Worm (Caenorhabditis elegans) whole organism, L1 larva: Measurements from ENCODE around the gene R05G6.4.
A peak's percentile ranks its signal among the peaks of the same experiment; 100 is the strongest.

Experiments
- C16A3.4 ChIP-seq: fragments of 150-350 bp; optimal IDR thresholded peaks from 2 replicates; lab custom pipeline; 2014; ENCODE audit warnings: missing biosample characterization, missing genetic modification characterization
- C34B4.2 ChIP-seq: sonication (generic microtip); optimal IDR thresholded peaks from 2 replicates; lab custom pipeline; 2017; ENCODE audit warnings: mild to moderate bottlenecking, missing genetic modification characterization, missing compliant biosample characterization
- alr-1 ChIP-seq: fragments of 200-800 bp; sonication (Bioruptor generic); optimal IDR thresholded peaks from 2 replicates; lab custom pipeline; 2018; ENCODE audit warnings: borderline replicate concordance, mild to moderate bottlenecking, missing genetic modification characterization, missing compliant biosample characterization
- ama-1 ChIP-seq: fragments of 150-350 bp; optimal IDR thresholded peaks from 2 replicates; lab custom pipeline; 2014
- blmp-1 ChIP-seq: fragments of 150-350 bp; optimal IDR thresholded peaks from 2 replicates; lab custom pipeline; 2014; ENCODE audit warnings: missing biosample characterization, missing genetic modification characterization
- ceh-63 ChIP-seq: fragments of 200-800 bp; sonication (Bioruptor generic); optimal IDR thresholded peaks from 2 replicates; lab custom pipeline; 2018; ENCODE audit warnings: mild to moderate bottlenecking, missing genetic modification characterization, missing compliant biosample characterization
- ceh-8 ChIP-seq: fragments of 200-800 bp; sonication (Bioruptor generic); optimal IDR thresholded peaks from 2 replicates; lab custom pipeline; 2018; ENCODE audit warnings: mild to moderate bottlenecking, missing genetic modification characterization, moderate library complexity, missing compliant biosample characterization
- ceh-82 ChIP-seq, 3 experiments: fragments of 150-350 bp in 1 of 3; sonication (generic microtip) in 2 of 3; optimal IDR thresholded peaks; 2 replicates each; lab custom pipeline; 2014 to 2017; ENCODE audit warnings: missing biosample characterization in 3 of 3, missing genetic modification characterization in 3 of 3
- ceh-88 ChIP-seq: fragments of 200-800 bp; sonication (Bioruptor generic); IDR thresholded peaks from 2 replicates; pipeline ENCODE4 v1.3.6; 2022; ENCODE audit warnings: missing genetic modification characterization, missing compliant biosample characterization
- ceh-90 ChIP-seq: sonication (generic microtip); optimal IDR thresholded peaks from 2 replicates; lab custom pipeline; 2016; ENCODE audit warnings: missing genetic modification characterization, missing compliant biosample characterization
- ces-1 ChIP-seq: fragments of 150-350 bp; optimal IDR thresholded peaks from 2 replicates; lab custom pipeline; 2014; ENCODE audit warnings: missing biosample characterization, missing genetic modification reagents, missing genetic modification characterization
- dpl-1 ChIP-seq, 3 experiments: fragments of 150-350 bp in 2 of 3; sonication (generic microtip) in 1 of 3; optimal IDR thresholded peaks; 2 replicates each; lab custom pipeline; 2014 to 2017; ENCODE audit warnings: missing biosample characterization in 3 of 3, missing genetic modification characterization in 3 of 3, missing genetic modification reagents in 3 of 3
- efl-3 ChIP-seq: fragments of 200-800 bp; sonication (Bioruptor generic); optimal IDR thresholded peaks from 2 replicates; lab custom pipeline; 2018; ENCODE audit warnings: mild to moderate bottlenecking, missing genetic modification characterization, missing compliant biosample characterization
- fkh-10 ChIP-seq: sonication (generic microtip); optimal IDR thresholded peaks from 2 replicates; lab custom pipeline; 2017; ENCODE audit warnings: missing biosample characterization, missing genetic modification reagents, missing genetic modification characterization
- grh-1 ChIP-seq: fragments of 200-800 bp; sonication (Bioruptor generic); IDR thresholded peaks from 2 replicates; pipeline ENCODE4 v1.3.6; 2022; ENCODE audit warnings: missing genetic modification reagents, missing genetic modification characterization, missing compliant biosample characterization
- hlh-17 ChIP-seq: fragments of 200-800 bp; sonication (Bioruptor generic); optimal IDR thresholded peaks from 2 replicates; lab custom pipeline; 2018; ENCODE audit warnings: missing genetic modification characterization, mild to moderate bottlenecking, missing compliant biosample characterization, moderate library complexity, borderline replicate concordance
- hlh-4 ChIP-seq: sonication (generic microtip); optimal IDR thresholded peaks from 2 replicates; lab custom pipeline; 2016; ENCODE audit warnings: mild to moderate bottlenecking, missing genetic modification characterization, missing compliant biosample characterization
- hpl-2 ChIP-seq: fragments of 150-350 bp; optimal IDR thresholded peaks from 2 replicates; lab custom pipeline; 2014; ENCODE audit warnings: missing biosample characterization, missing genetic modification reagents, missing genetic modification characterization
- irx-1 ChIP-seq: sonication (generic microtip); optimal IDR thresholded peaks from 2 replicates; lab custom pipeline; 2016; ENCODE audit warnings: missing genetic modification characterization, missing compliant biosample characterization
- isw-1 ChIP-seq: fragments of 200-800 bp; sonication (Bioruptor generic); IDR thresholded peaks from 2 replicates; pipeline ENCODE4 v1.3.6; 2022; ENCODE audit warnings: missing genetic modification characterization, missing compliant biosample characterization
- jun-1 ChIP-seq: fragments of 150-350 bp; optimal IDR thresholded peaks from 2 replicates; lab custom pipeline; 2014; ENCODE audit warnings: missing biosample characterization, missing genetic modification reagents, missing genetic modification characterization
- lin-15B ChIP-seq: fragments of 150-350 bp; sonication (generic microtip); optimal IDR thresholded peaks from 3 replicates; lab custom pipeline; 2014; ENCODE audit warnings: missing biosample characterization, missing genetic modification characterization
- lir-3 ChIP-seq: sonication (generic microtip); optimal IDR thresholded peaks from 2 replicates; lab custom pipeline; 2016; ENCODE audit warnings: mild to moderate bottlenecking, missing genetic modification characterization, moderate library complexity, missing compliant biosample characterization; ENCODE audit not compliant: poor library complexity
- lsy-2 ChIP-seq, 2 experiments: fragments of 150-350 bp; optimal IDR thresholded peaks; 2 replicates each; lab custom pipeline; 2014; ENCODE audit warnings: missing biosample characterization in 2 of 2, missing genetic modification characterization in 2 of 2
- mep-1 ChIP-seq: fragments of 150-350 bp; optimal IDR thresholded peaks from 2 replicates; lab custom pipeline; 2014; ENCODE audit warnings: missing biosample characterization, missing genetic modification characterization
- nhr-11 ChIP-seq: fragments of 150-350 bp; optimal IDR thresholded peaks from 2 replicates; lab custom pipeline; 2014; ENCODE audit warnings: missing biosample characterization, missing genetic modification characterization
- nhr-12 ChIP-seq: sonication (generic microtip); optimal IDR thresholded peaks from 2 replicates; lab custom pipeline; 2017; ENCODE audit warnings: missing biosample characterization, missing genetic modification characterization
- nhr-237 ChIP-seq: fragments of 150-350 bp; optimal IDR thresholded peaks from 2 replicates; lab custom pipeline; 2014; ENCODE audit warnings: missing biosample characterization, missing genetic modification characterization
- nhr-47 ChIP-seq: sonication (generic microtip); optimal IDR thresholded peaks from 2 replicates; lab custom pipeline; 2016; ENCODE audit warnings: mild to moderate bottlenecking, missing genetic modification characterization, moderate library complexity, missing compliant biosample characterization
- nhr-71 ChIP-seq: sonication (generic microtip); optimal IDR thresholded peaks from 2 replicates; lab custom pipeline; 2016; ENCODE audit warnings: mild to moderate bottlenecking, missing genetic modification characterization, moderate library complexity, missing compliant biosample characterization
- nhr-76 ChIP-seq: sonication (generic microtip); optimal IDR thresholded peaks from 2 replicates; lab custom pipeline; 2017; ENCODE audit warnings: missing biosample characterization, missing genetic modification characterization
- nhr-90 ChIP-seq: sonication (generic microtip); optimal IDR thresholded peaks from 2 replicates; lab custom pipeline; 2016; ENCODE audit warnings: mild to moderate bottlenecking, missing genetic modification characterization, missing compliant biosample characterization; ENCODE audit not compliant: poor library complexity
- pax-3 ChIP-seq: fragments of 200-800 bp; sonication (Bioruptor generic); optimal IDR thresholded peaks from 2 replicates; lab custom pipeline; 2018; ENCODE audit warnings: mild to moderate bottlenecking, missing genetic modification characterization, moderate library complexity, missing compliant biosample characterization
- pqm-1 ChIP-seq: sonication (generic microtip); optimal IDR thresholded peaks from 3 replicates; lab custom pipeline; 2017; ENCODE audit warnings: missing biosample characterization, missing genetic modification characterization
- skn-1 ChIP-seq: fragments of 150-350 bp; optimal IDR thresholded peaks from 2 replicates; lab custom pipeline; 2014; ENCODE audit warnings: missing biosample characterization, missing genetic modification characterization
- snpc-4 ChIP-seq: fragments of 150-350 bp; optimal IDR thresholded peaks from 2 replicates; lab custom pipeline; 2014; ENCODE audit warnings: missing biosample characterization, missing genetic modification characterization
- sox-4 ChIP-seq: sonication (generic microtip); optimal IDR thresholded peaks from 2 replicates; lab custom pipeline; 2016; ENCODE audit warnings: missing genetic modification characterization, missing compliant biosample characterization
- sup-37 ChIP-seq: fragments of 200-800 bp; sonication (Bioruptor generic); optimal IDR thresholded peaks from 2 replicates; lab custom pipeline; 2018; ENCODE audit warnings: mild to moderate bottlenecking, missing genetic modification characterization, missing compliant biosample characterization
- tbx-2 ChIP-seq: sonication (generic microtip); optimal IDR thresholded peaks from 2 replicates; lab custom pipeline; 2016; ENCODE audit warnings: missing genetic modification characterization, missing compliant biosample characterization
- tlp-1 ChIP-seq: fragments of 150-350 bp; optimal IDR thresholded peaks from 2 replicates; lab custom pipeline; 2014; ENCODE audit warnings: missing biosample characterization, missing genetic modification characterization
- unc-62 ChIP-seq: fragments of 150-350 bp; optimal IDR thresholded peaks from 2 replicates; lab custom pipeline; 2014; ENCODE audit warnings: missing biosample characterization, missing genetic modification reagents, missing genetic modification characterization
- unc-86 ChIP-seq: sonication (generic microtip); optimal IDR thresholded peaks from 2 replicates; lab custom pipeline; 2016; ENCODE audit warnings: missing genetic modification characterization, missing compliant biosample characterization
- unc-98 ChIP-seq: fragments of 200-800 bp; sonication (Bioruptor generic); IDR thresholded peaks from 2 replicates; pipeline ENCODE4 v1.3.6; 2022; ENCODE audit warnings: missing genetic modification characterization, missing compliant biosample characterization
- ztf-11 ChIP-seq, 2 experiments: sonication (generic microtip); optimal IDR thresholded peaks; 2 replicates each; lab custom pipeline; 2016 to 2017; ENCODE audit warnings: missing genetic modification characterization in 2 of 2, missing biosample characterization in 1 of 2, missing compliant biosample characterization in 1 of 2
- ztf-4 ChIP-seq: fragments of 150-350 bp; optimal IDR thresholded peaks from 2 replicates; lab custom pipeline; 2014; ENCODE audit warnings: missing biosample characterization, missing genetic modification characterization

R05G6.4 gene

DNA sequence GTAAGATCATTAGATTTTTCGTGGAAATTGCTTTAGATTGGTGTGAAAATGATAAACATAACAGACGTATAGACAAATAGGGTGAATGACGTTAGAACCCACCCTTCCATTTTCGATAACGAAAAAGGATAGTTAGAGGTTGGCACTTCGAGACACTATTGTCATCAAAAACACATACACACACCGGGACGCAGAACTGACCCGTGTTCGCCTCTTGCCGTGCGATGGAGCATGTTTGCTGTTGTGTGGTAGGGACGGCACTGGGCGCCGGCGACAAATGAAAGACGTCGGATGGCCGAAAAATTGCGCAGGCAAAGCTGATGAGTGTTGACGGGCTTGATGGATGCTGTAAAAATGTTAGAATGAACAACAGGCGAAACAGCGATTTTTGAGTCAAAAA is 36.8 kb downstream of the R05G6.4 start (continued):
- TF ChIP-seq nhr-237 (tag; lab: Kevin White, UChicago) (no peak), ceh-88 (no peak), hpl-2 (GFP tag; lab: Kevin White, UChicago) (no peak), ama-1 (no peak), skn-1 (tag; lab: Kevin White, UChicago) (peak; percentile 89), nhr-12 (no peak), ceh-82 (tag; optimal IDR thresholded peaks at IDR 0.05; lab: Kevin White, UChicago) (peak in 1 of 3 experiments; percentile 36), unc-62 (GFP tag; lab: Kevin White, UChicago) (no peak), grh-1 (GFP tag; lab: Robert Waterston, UW) (no peak), C34B4.2 (tag; lab: Kevin White, UChicago) (no peak), nhr-76 (tag; lab: Kevin White, UChicago) (no peak), snpc-4 (no peak), ceh-63 (GFP tag; lab: Kevin White, UChicago) (no peak), ces-1 (GFP tag; lab: Kevin White, UChicago) (no peak), dpl-1 (GFP tag; optimal IDR thresholded peaks at IDR 0.05; lab: Kevin White, UChicago) (peak in 2 of 3 experiments; percentile 25 to 32), sup-37 (GFP tag; lab: Kevin White, UChicago) (no peak), tbx-2 (tag; lab: Kevin White, UChicago) (no peak), nhr-47 (tag; lab: Kevin White, UChicago) (no peak), alr-1 (tag; lab: Kevin White, UChicago) (no peak), mep-1 (tag; lab: Kevin White, UChicago) (no peak), ztf-4 (no peak), lir-3 (tag; lab: Kevin White, UChicago) (no peak), unc-98 (GFP tag; lab: Robert Waterston, UW) (no peak), nhr-90 (no peak), irx-1 (tag; lab: Kevin White, UChicago) (no peak), pax-3 (tag; lab: Kevin White, UChicago) (no peak), nhr-11 (tag; lab: Kevin White, UChicago) (no peak), sox-4 (no peak), pqm-1 (tag; lab: Kevin White, UChicago) (no peak), ztf-11 (tag; optimal IDR thresholded peaks at IDR 0.05; lab: Kevin White, UChicago) (no peak), lin-15B (tag; lab: Kevin White, UChicago) (peak; percentile 20), efl-3 (GFP tag; lab: Kevin White, UChicago) (no peak), tlp-1 (tag; lab: Kevin White, UChicago) (no peak), ceh-8 (GFP tag; lab: Kevin White, UChicago) (no peak), C16A3.4 (tag; lab: Kevin White, UChicago) (peak; percentile 47), blmp-1 (tag; lab: Kevin White, UChicago) (no peak), fkh-10 (GFP tag; lab: Kevin White, UChicago) (no peak), isw-1 (GFP tag; lab: Robert Waterston, UW) (no peak), hlh-17 (no peak), nhr-71 (peak; percentile 0), unc-86 (tag; lab: Kevin White, UChicago) (no peak)
- TF ChIP-seq, all 84 proteins: peak for 14

DNA sequence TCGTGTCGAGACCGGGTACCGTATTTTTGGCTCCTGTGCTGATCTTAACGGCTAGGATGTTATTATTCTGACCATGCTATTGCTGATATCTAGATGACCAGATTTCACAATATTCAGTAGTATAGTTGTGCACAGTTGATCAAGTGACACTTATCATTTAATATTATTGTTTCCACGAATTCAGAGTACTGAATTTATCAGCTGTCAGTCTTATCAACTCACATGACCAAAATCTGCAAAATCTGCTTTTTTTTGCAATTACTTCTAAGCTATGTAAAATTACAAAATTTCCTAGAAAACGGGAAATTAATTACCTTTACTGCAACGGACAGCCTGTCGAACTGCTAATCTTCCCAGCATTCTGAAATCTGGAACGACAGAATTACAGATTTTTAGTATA is 37.4 kb downstream of the R05G6.4 start, which contains the start of gene pam-1:
Gene pam-1 (minus strand): TSS at position 368 of the 400 bp plus-strand sequence.
- TF ChIP-seq lsy-2 (tag; optimal IDR thresholded peaks at IDR 0.05; lab: Kevin White, UChicago) (no peak), ztf-11 (tag; optimal IDR thresholded peaks at IDR 0.05; lab: Kevin White, UChicago) (no peak), tlp-1 (tag; lab: Kevin White, UChicago) (no peak), hlh-4 (peak; percentile 87), grh-1 (GFP tag; lab: Robert Waterston, UW) (no peak), jun-1 (tag; lab: Kevin White, UChicago) (no peak), fkh-10 (GFP tag; lab: Kevin White, UChicago) (no peak), tbx-2 (tag; lab: Kevin White, UChicago) (no peak), dpl-1 (GFP tag; optimal IDR thresholded peaks at IDR 0.05; lab: Kevin White, UChicago) (no peak), ceh-63 (GFP tag; lab: Kevin White, UChicago) (no peak), nhr-47 (tag; lab: Kevin White, UChicago) (no peak), ceh-90 (tag; lab: Kevin White, UChicago) (no peak), ztf-4 (no peak), nhr-71 (peak; percentile 23)
